Fruit fly (Drosophila melanogaster) S2 (cell line): ENCODE measurements around the gene cyr.

ENCODE experiments used
- CG8478 ChIP-seq: fragments of >200 bp; optimal IDR thresholded peaks from 2 replicates; lab custom pipeline; 2018
- CTCF ChIP-seq, 2 experiments: fragments of >200 bp; optimal IDR thresholded peaks; 2 replicates each; lab custom pipeline; 2018

DNA sequence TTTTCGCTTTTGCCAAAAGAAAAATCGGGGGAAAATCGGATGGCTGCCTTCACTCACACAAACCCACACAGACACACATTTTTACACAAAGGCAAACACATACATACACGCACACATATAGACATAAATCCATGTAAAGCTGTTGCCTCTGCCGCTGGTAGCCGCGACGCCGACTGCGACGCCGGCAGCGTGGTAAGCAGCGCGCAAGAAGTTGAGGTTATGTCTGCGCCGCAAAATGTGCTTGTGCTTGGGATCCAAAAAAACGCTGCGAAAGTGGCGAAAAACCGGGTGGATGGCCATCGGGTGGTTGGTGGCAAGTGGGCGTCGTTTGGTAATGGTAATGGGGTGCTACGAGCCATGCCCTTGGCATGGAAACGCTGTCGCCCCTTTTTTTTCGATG, 44.3 kb upstream of the cyr start:
- no peak for TF ChIP-seq CTCF (optimal IDR thresholded peaks at IDR 0.05; lab: Kevin White, UChicago)
- TF ChIP-seq CG8478 (lab: Kevin White, UChicago): no peak
